Worm (Caenorhabditis elegans) whole organism, young adult: ENCODE data around the gene ins-31.
"Not testable (repeated sequence)": the region's sequence is repeated elsewhere in the genome, so short reads cannot be mapped to it uniquely, and the experiment has no call there.

Experiments
- B0261.1 ChIP-seq: sonication (generic microtip); optimal IDR thresholded peaks from 2 replicates; lab custom pipeline; 2016; ENCODE audit warnings: mild to moderate bottlenecking, missing genetic modification characterization, moderate library complexity, missing compliant biosample characterization
- B0336.3 ChIP-seq: fragments of 200-800 bp; sonication (Bioruptor generic); IDR thresholded peaks from 2 replicates; pipeline ENCODE4 v1.3.6; 2022; ENCODE audit warnings: missing genetic modification characterization, missing compliant biosample characterization
- D2030.7 ChIP-seq: fragments of 200-800 bp; sonication (Bioruptor generic); IDR thresholded peaks from 2 replicates; pipeline ENCODE4 v1.3.6; 2022; ENCODE audit warnings: missing genetic modification reagents, missing genetic modification characterization, missing compliant biosample characterization
- F22D6.2 ChIP-seq: sonication (generic microtip); optimal IDR thresholded peaks from 2 replicates; lab custom pipeline; 2016; ENCODE audit warnings: mild to moderate bottlenecking, missing genetic modification characterization, missing compliant biosample characterization
- F23B12.7 ChIP-seq: sonication (generic microtip); optimal IDR thresholded peaks from 2 replicates; lab custom pipeline; 2017; ENCODE audit warnings: missing genetic modification characterization, mild to moderate bottlenecking, missing compliant biosample characterization, antibody characterized with exemption, moderate library complexity; ENCODE audit not compliant: insufficient read depth
- F57A8.1 ChIP-seq: fragments of 200-800 bp; sonication (Bioruptor generic); optimal IDR thresholded peaks from 2 replicates; lab custom pipeline; 2018; ENCODE audit warnings: mild to moderate bottlenecking, missing genetic modification characterization, moderate library complexity, missing compliant biosample characterization
- K12H6.12 ChIP-seq: fragments of 200-800 bp; sonication (Bioruptor generic); optimal IDR thresholded peaks from 2 replicates; lab custom pipeline; 2018; ENCODE audit warnings: mild to moderate bottlenecking, missing genetic modification characterization, missing compliant biosample characterization
- ZK185.1 ChIP-seq: sonication (generic microtip); optimal IDR thresholded peaks from 2 replicates; lab custom pipeline; 2016; ENCODE audit warnings: mild to moderate bottlenecking, missing genetic modification characterization, missing compliant biosample characterization; ENCODE audit not compliant: poor library complexity, severe bottlenecking
- aptf-2 ChIP-seq: fragments of 200-800 bp; sonication (Bioruptor generic); conservative IDR thresholded peaks from 2 replicates; pipeline ENCODE4 v1.3.6; 2022; ENCODE audit warnings: missing genetic modification reagents, missing genetic modification characterization, missing compliant biosample characterization
- attf-5 ChIP-seq: fragments of 200-800 bp; sonication (Bioruptor generic); optimal IDR thresholded peaks from 2 replicates; lab custom pipeline; 2018; ENCODE audit warnings: mild to moderate bottlenecking, missing genetic modification characterization, missing compliant biosample characterization
- attf-6 ChIP-seq: fragments of 200-800 bp; sonication (Bioruptor generic); IDR thresholded peaks from 2 replicates; pipeline ENCODE4 v1.3.6; 2022; ENCODE audit warnings: missing genetic modification reagents, missing genetic modification characterization, missing compliant biosample characterization
- ceh-27 ChIP-seq: fragments of 200-800 bp; sonication (Bioruptor generic); optimal IDR thresholded peaks from 2 replicates; lab custom pipeline; 2018; ENCODE audit warnings: mild to moderate bottlenecking, missing genetic modification characterization, moderate library complexity, missing compliant biosample characterization
- ceh-79 ChIP-seq: sonication (generic microtip); optimal IDR thresholded peaks from 2 replicates; lab custom pipeline; 2017; ENCODE audit warnings: mild to moderate bottlenecking, missing genetic modification characterization, missing compliant biosample characterization
- egl-44 ChIP-seq: fragments of 200-800 bp; sonication (Bioruptor generic); IDR thresholded peaks from 2 replicates; pipeline ENCODE4 v1.3.6; 2022; ENCODE audit warnings: missing genetic modification reagents, missing genetic modification characterization, missing compliant biosample characterization
- ekl-4 ChIP-seq: fragments of 200-800 bp; sonication (Bioruptor generic); IDR thresholded peaks from 2 replicates; pipeline ENCODE4 v1.3.6; 2022; ENCODE audit warnings: missing genetic modification reagents, missing genetic modification characterization, missing compliant biosample characterization
- ets-4 ChIP-seq: fragments of 200-800 bp; sonication (Bioruptor generic); optimal IDR thresholded peaks from 2 replicates; lab custom pipeline; 2018; ENCODE audit warnings: mild to moderate bottlenecking, missing genetic modification characterization, missing compliant biosample characterization
- him-1 ChIP-seq: sonication (generic microtip); optimal IDR thresholded peaks from 2 replicates; lab custom pipeline; 2016; ENCODE audit warnings: missing genotype, missing genetic modification reagents, missing genetic modification characterization, missing compliant biosample characterization
- hmg-20 ChIP-seq: fragments of 200-800 bp; sonication (Bioruptor generic); IDR thresholded peaks from 2 replicates; pipeline ENCODE4 v1.3.6; 2022; ENCODE audit warnings: missing genetic modification reagents, missing genetic modification characterization, missing compliant biosample characterization
- lin-26 ChIP-seq: fragments of 200-800 bp; sonication (Bioruptor generic); IDR thresholded peaks from 2 replicates; pipeline ENCODE4 v1.3.6; 2022; ENCODE audit warnings: missing genetic modification reagents, missing genetic modification characterization, missing compliant biosample characterization
- lir-1 ChIP-seq: fragments of 200-800 bp; sonication (Bioruptor generic); conservative IDR thresholded peaks from 2 replicates; pipeline ENCODE4 v1.3.6; 2022; ENCODE audit warnings: missing genetic modification reagents, missing genetic modification characterization, missing compliant biosample characterization
- lsy-27 ChIP-seq: sonication (generic microtip); optimal IDR thresholded peaks from 2 replicates; lab custom pipeline; 2017; ENCODE audit warnings: missing genetic modification characterization, mild to moderate bottlenecking, missing compliant biosample characterization, antibody characterized with exemption, missing genotype, borderline replicate concordance; ENCODE audit not compliant: insufficient read depth
- madf-3 ChIP-seq: fragments of 200-800 bp; sonication (Bioruptor generic); IDR thresholded peaks from 2 replicates; pipeline ENCODE4 v1.3.6; 2022; ENCODE audit warnings: missing genetic modification reagents, missing genetic modification characterization, missing compliant biosample characterization
- mel-28 ChIP-seq: sonication (generic microtip); optimal IDR thresholded peaks from 2 replicates; lab custom pipeline; 2016; ENCODE audit warnings: borderline replicate concordance, mild to moderate bottlenecking, missing genetic modification characterization, missing compliant biosample characterization
- mes-4 ChIP-seq: sonication (generic microtip); optimal IDR thresholded peaks from 2 replicates; lab custom pipeline; 2016; ENCODE audit warnings: missing genotype, missing genetic modification characterization, missing compliant biosample characterization
- mxl-1 ChIP-seq: sonication (generic microtip); optimal IDR thresholded peaks from 2 replicates; lab custom pipeline; 2016; ENCODE audit warnings: missing genetic modification characterization, missing compliant biosample characterization
- nfyb-1 ChIP-seq: fragments of 200-800 bp; sonication (Bioruptor generic); IDR thresholded peaks from 2 replicates; pipeline ENCODE4 v1.3.6; 2022; ENCODE audit warnings: missing genetic modification reagents, missing genetic modification characterization, missing compliant biosample characterization
- nhr-179 ChIP-seq: sonication (generic microtip); optimal IDR thresholded peaks from 2 replicates; lab custom pipeline; 2016; ENCODE audit warnings: mild to moderate bottlenecking, missing genetic modification characterization, missing compliant biosample characterization
- nhr-27 ChIP-seq: fragments of 200-800 bp; sonication (Bioruptor generic); optimal IDR thresholded peaks from 2 replicates; lab custom pipeline; 2018; ENCODE audit warnings: mild to moderate bottlenecking, missing genetic modification characterization, moderate library complexity, missing compliant biosample characterization
- pbrm-1 ChIP-seq: fragments of 200-800 bp; sonication (Bioruptor generic); IDR thresholded peaks from 2 replicates; pipeline ENCODE4 v1.3.6; 2022; ENCODE audit warnings: missing genetic modification reagents, missing genetic modification characterization, missing compliant biosample characterization
- rcor-1 ChIP-seq: fragments of 200-800 bp; sonication (Bioruptor generic); IDR thresholded peaks from 2 replicates; pipeline ENCODE4 v1.3.6; 2022; ENCODE audit warnings: missing genetic modification reagents, missing genetic modification characterization, missing compliant biosample characterization
- sdz-38 ChIP-seq: sonication (generic microtip); optimal IDR thresholded peaks from 2 replicates; lab custom pipeline; 2016; ENCODE audit warnings: missing genotype, missing genetic modification characterization, missing compliant biosample characterization
- snpc-3.4 ChIP-seq: sonication (generic microtip); optimal IDR thresholded peaks from 2 replicates; lab custom pipeline; 2017; ENCODE audit warnings: missing genetic modification characterization, mild to moderate bottlenecking, missing compliant biosample characterization, antibody characterized with exemption, moderate library complexity, missing genotype, missing genetic modification reagents
- somi-1 ChIP-seq: fragments of 200-800 bp; sonication (Bioruptor generic); optimal IDR thresholded peaks from 2 replicates; lab custom pipeline; 2018; ENCODE audit warnings: mild to moderate bottlenecking, missing genetic modification characterization, missing compliant biosample characterization
- sptf-2 ChIP-seq: fragments of 200-800 bp; sonication (Bioruptor generic); optimal IDR thresholded peaks from 2 replicates; lab custom pipeline; 2018; ENCODE audit warnings: mild to moderate bottlenecking, missing genetic modification characterization, missing compliant biosample characterization
- zfh-2 ChIP-seq: fragments of 200-800 bp; sonication (Bioruptor generic); conservative IDR thresholded peaks from 2 replicates; pipeline ENCODE4 v1.3.6; 2022; ENCODE audit warnings: missing genetic modification reagents, missing genetic modification characterization, missing compliant biosample characterization
- zim-3 ChIP-seq: sonication (generic microtip); optimal IDR thresholded peaks from 2 replicates; lab custom pipeline; 2017; ENCODE audit warnings: mild to moderate bottlenecking, missing genetic modification characterization, moderate library complexity, missing compliant biosample characterization
- ztf-25 ChIP-seq: fragments of 200-800 bp; sonication (Bioruptor generic); IDR thresholded peaks from 2 replicates; pipeline ENCODE4 v1.3.6; 2022; ENCODE audit warnings: missing genetic modification reagents, missing genetic modification characterization, missing compliant biosample characterization

ins-31 gene

ce11 chrII:3126741-3127140 is at the start of gene ins-31:
Gene ins-31 (plus strand): TSS chrII:3127041.
- not testable (repeated sequence) for TF ChIP-seq F22D6.2; nhr-179 (tag; lab: Kevin White, UChicago); attf-5 (GFP tag; lab: Kevin White, UChicago)

- TF ChIP-seq aptf-2 (GFP tag; lab: Robert Waterston, UW) (no peak), hmg-20 (GFP tag; lab: Robert Waterston, UW) (no peak), mes-4 (tag; lab: Kevin White, UChicago) (no peak), ceh-27 (GFP tag; lab: Kevin White, UChicago) (no peak), lir-1 (GFP tag; lab: Robert Waterston, UW) (no peak), him-1 (tag; lab: Kevin White, UChicago) (no peak), somi-1 (no peak), egl-44 (GFP tag; lab: Robert Waterston, UW) (no peak), nhr-27 (tag; lab: Kevin White, UChicago) (no peak), attf-6 (no peak), lsy-27 (tag; lab: Kevin White, UChicago) (no peak), nfyb-1 (no peak), ztf-25 (GFP tag; lab: Robert Waterston, UW) (no peak), ekl-4 (GFP tag; lab: Robert Waterston, UW) (no peak), ZK185.1 (tag; lab: Kevin White, UChicago) (no peak), mel-28 (no peak), B0261.1 (tag; lab: Kevin White, UChicago) (no peak), B0336.3 (GFP tag; lab: Robert Waterston, UW) (no peak), D2030.7 (no peak), rcor-1 (GFP tag; lab: Robert Waterston, UW) (no peak)
These were observed 48.3 kb upstream of the ins-31 start, which contains the start of gene copb-1 for ce11 chrII:3078496-3078895. Gene copb-1 (plus strand): TSS chrII:3078796.

- peak; percentile 67 for TF ChIP-seq zfh-2 (GFP tag; lab: Robert Waterston, UW)
- no peak for TF ChIP-seq ceh-79
These were observed 39.7 kb upstream of the ins-31 start for ce11 chrII:3087134-3087533.

ce11 chrII:3091268-3091667 is 35.6 kb upstream of the ins-31 start, which contains the start of gene srg-21:
Gene srg-21 (minus strand): TSS chrII:3091368.
- TF ChIP-seq him-1 (tag; lab: Kevin White, UChicago): no peak
- TF ChIP-seq somi-1: no peak
- no peak for TF ChIP-seq lin-26 (GFP tag; lab: Robert Waterston, UW)
- TF ChIP-seq ets-4 (GFP tag; lab: Kevin White, UChicago): no peak
- no peak for TF ChIP-seq sptf-2 (GFP tag; lab: Kevin White, UChicago)
- no peak for TF ChIP-seq ZK185.1 (tag; lab: Kevin White, UChicago)
- TF ChIP-seq F57A8.1 (GFP tag; lab: Kevin White, UChicago): no peak
- no peak for TF ChIP-seq snpc-3.4 (tag; lab: Kevin White, UChicago)
- no peak for TF ChIP-seq madf-3 (GFP tag; lab: Robert Waterston, UW)
- no peak for TF ChIP-seq pbrm-1
- TF ChIP-seq K12H6.12: no peak
- TF ChIP-seq F23B12.7 (tag; lab: Kevin White, UChicago): no peak
- TF ChIP-seq mxl-1: no peak
- TF ChIP-seq zim-3 (tag; lab: Kevin White, UChicago): no peak
- no peak for TF ChIP-seq sdz-38 (tag; lab: Kevin White, UChicago)
- TF ChIP-seq, all 124 proteins: peak for 0
